Worm (Caenorhabditis elegans) whole organism, L3 larva: ENCODE results near the gene F17C11.22.
A peak's percentile ranks its signal among the peaks of the same experiment; 100 is the strongest.

Source experiments
- R02D3.7 ChIP-seq: fragments of 150-350 bp; optimal IDR thresholded peaks from 2 replicates; lab custom pipeline; 2014; ENCODE audit warnings: missing biosample characterization, missing genetic modification characterization
- ama-1 ChIP-seq: fragments of 150-350 bp; optimal IDR thresholded peaks from 2 replicates; lab custom pipeline; 2018
- daf-12 ChIP-seq: fragments of 150-350 bp; optimal IDR thresholded peaks from 2 replicates; lab custom pipeline; 2014; ENCODE audit warnings: missing biosample characterization, missing genetic modification reagents, missing genetic modification characterization
- elt-1 ChIP-seq: fragments of 150-350 bp; optimal IDR thresholded peaks from 2 replicates; lab custom pipeline; 2014; ENCODE audit warnings: missing biosample characterization, missing genetic modification characterization
- fos-1 ChIP-seq: fragments of 150-350 bp; optimal IDR thresholded peaks from 2 replicates; lab custom pipeline; 2014; ENCODE audit warnings: missing biosample characterization, missing genetic modification characterization
- jun-1 ChIP-seq: fragments of 150-350 bp; optimal IDR thresholded peaks from 2 replicates; lab custom pipeline; 2014; ENCODE audit warnings: missing biosample characterization, missing genetic modification reagents, missing genetic modification characterization
- nhr-12 ChIP-seq: fragments of 150-350 bp; optimal IDR thresholded peaks from 2 replicates; lab custom pipeline; 2014; ENCODE audit warnings: missing biosample characterization, missing genetic modification characterization
- nhr-237 ChIP-seq: fragments of 150-350 bp; optimal IDR thresholded peaks from 2 replicates; lab custom pipeline; 2014; ENCODE audit warnings: missing biosample characterization, missing genetic modification characterization
- nhr-76 ChIP-seq: fragments of 150-350 bp; sonication (generic microtip); optimal IDR thresholded peaks from 5 replicates; lab custom pipeline; 2014; ENCODE audit warnings: missing biosample characterization, missing genetic modification characterization
- snpc-4 ChIP-seq: fragments of 150-350 bp; optimal IDR thresholded peaks from 2 replicates; lab custom pipeline; 2014; ENCODE audit warnings: missing biosample characterization, missing genetic modification characterization
- tbx-2 ChIP-seq: sonication (generic microtip); optimal IDR thresholded peaks from 2 replicates; lab custom pipeline; 2016; ENCODE audit warnings: mild to moderate bottlenecking, missing genetic modification characterization, missing compliant biosample characterization
- ztf-11 ChIP-seq: fragments of 150-350 bp; optimal IDR thresholded peaks from 2 replicates; lab custom pipeline; 2014; ENCODE audit warnings: missing biosample characterization, missing genetic modification characterization

- no peak for TF ChIP-seq ztf-11
- peak; percentile 87 for TF ChIP-seq snpc-4 (tag; lab: Kevin White, UChicago)
- TF ChIP-seq R02D3.7 (tag; lab: Kevin White, UChicago), result peak; percentile 29
- no peak for TF ChIP-seq nhr-237 (tag; lab: Kevin White, UChicago)
- no peak for TF ChIP-seq fos-1 (tag; lab: Kevin White, UChicago)
- no peak for TF ChIP-seq tbx-2 (tag; lab: Kevin White, UChicago)
- no peak for TF ChIP-seq nhr-76
- TF ChIP-seq elt-1 (tag; lab: Kevin White, UChicago), result no peak
- TF ChIP-seq nhr-12 (tag; lab: Kevin White, UChicago), result no peak
- no peak for TF ChIP-seq jun-1
- no peak for TF ChIP-seq ama-1 (lab: Kevin White, UChicago)
- no peak for TF ChIP-seq daf-12
Measured at ce11 chrV:11000650-11001049, 30.7 kb upstream of the F17C11.22 start, which contains the start of gene isy-1.
